Fruit fly (Drosophila melanogaster): ENCODE data around the gene GstD2.

Gene GstD2

DNA sequence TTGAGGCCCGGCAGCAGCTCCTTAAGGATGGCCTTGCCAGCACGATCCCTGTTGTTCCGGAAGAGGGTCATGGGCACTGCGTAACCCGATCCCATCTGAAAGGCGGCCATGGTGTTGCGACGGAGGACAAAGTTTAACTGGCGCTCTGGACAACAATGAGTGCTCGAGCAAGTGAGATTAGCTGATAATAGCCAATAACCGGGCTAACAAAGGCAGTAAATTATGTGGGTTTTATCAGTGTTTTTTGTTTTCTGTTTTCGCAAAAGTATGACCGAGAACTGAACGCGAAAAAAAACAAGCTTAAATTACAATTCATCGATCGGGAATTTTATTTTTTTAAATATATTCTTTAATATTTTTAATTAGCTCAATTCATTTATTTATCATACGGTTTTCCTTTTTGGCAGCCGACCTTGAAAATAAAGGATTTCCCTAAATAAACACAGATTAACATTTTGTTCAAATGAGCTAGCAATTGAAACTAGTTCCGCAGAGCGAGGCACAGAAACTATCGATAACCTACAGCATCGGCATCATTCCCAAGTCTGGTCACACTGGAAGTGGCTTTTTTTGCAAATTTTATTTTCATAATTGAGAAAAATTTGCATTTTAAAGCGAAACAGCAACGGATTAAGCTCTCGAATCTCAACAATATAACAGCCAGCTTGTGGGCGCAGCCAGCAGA, 41.6 kb downstream of the GstD2 start, which contains the start of the genes Dip-C and pps:
Gene Dip-C, minus strand, starts transcription at position 486 of the 685 bp plus-strand sequence.
Gene pps, plus strand, starts transcription at position 555 of the 685 bp plus-strand sequence.
- TF ChIP-seq Hand (GFP tag; optimal IDR thresholded peaks at IDR 0.05), result no peak
- TF ChIP-seq CG32532 (GFP tag; IDR thresholded peaks at IDR 0.05), result no peak
- no peak for TF ChIP-seq bsh (GFP tag; optimal IDR thresholded peaks at IDR 0.05)
- TF ChIP-seq HmgD (GFP tag; optimal IDR thresholded peaks at IDR 0.05), result no peak
- no peak for TF ChIP-seq CG15696 (tag; optimal IDR thresholded peaks at IDR 0.05)
- peak; percentile 22 for TF ChIP-seq Ets65A (GFP tag)
- no peak for TF ChIP-seq CG9215 (GFP tag; IDR thresholded peaks at IDR 0.05)
- TF ChIP-seq CG7928 (GFP tag; optimal IDR thresholded peaks at IDR 0.05), result no peak
- TF ChIP-seq Atf6 (GFP tag; IDR thresholded peaks at IDR 0.05), result no peak
- no peak for TF ChIP-seq en (GFP tag; optimal IDR thresholded peaks at IDR 0.05)
- TF ChIP-seq ATbp (GFP tag; optimal IDR thresholded peaks at IDR 0.05), result no peak
- no peak for TF ChIP-seq CG16815 (GFP tag; optimal IDR thresholded peaks at IDR 0.05)
- TF ChIP-seq grau (tag; optimal IDR thresholded peaks at IDR 0.05), result no peak
- no peak for TF ChIP-seq CG10431 (GFP tag; optimal IDR thresholded peaks at IDR 0.05)
- no peak for TF ChIP-seq Meics (GFP tag; optimal IDR thresholded peaks at IDR 0.05)
- TF ChIP-seq nerfin-1 (tag; optimal IDR thresholded peaks at IDR 0.05), result no peak
- TF ChIP-seq ken (GFP tag; IDR thresholded peaks at IDR 0.05), result no peak
- TF ChIP-seq CG18764 (GFP tag; optimal IDR thresholded peaks at IDR 0.05), result no peak
- no peak for TF ChIP-seq ap (GFP tag; IDR thresholded peaks at IDR 0.05)
- TF ChIP-seq Vsx1 (GFP tag; optimal IDR thresholded peaks at IDR 0.05), result no peak
- TF ChIP-seq CG2875 (GFP tag; optimal IDR thresholded peaks at IDR 0.05), result no peak
- TF ChIP-seq Pdp1 (GFP tag; optimal IDR thresholded peaks at IDR 0.05), result no peak
- TF ChIP-seq p53 (GFP tag; optimal IDR thresholded peaks at IDR 0.05), result no peak
- TF ChIP-seq nau (GFP tag; optimal IDR thresholded peaks at IDR 0.05), result no peak
- peak; percentile 91 for TF ChIP-seq stwl (tag; optimal IDR thresholded peaks at IDR 0.05)
- no peak for TF ChIP-seq Stat92E (GFP tag; optimal IDR thresholded peaks at IDR 0.05)
- TF ChIP-seq CG8924 (tag; optimal IDR thresholded peaks at IDR 0.05), result peak; percentile 37
- no peak for TF ChIP-seq CG11695 (GFP tag; IDR thresholded peaks at IDR 0.05)
- TF ChIP-seq Fer3 (tag; optimal IDR thresholded peaks at IDR 0.05), result no peak
- no peak for TF ChIP-seq HLH3B (GFP tag; IDR thresholded peaks at IDR 0.05)
- TF ChIP-seq CG10565 (GFP tag; optimal IDR thresholded peaks at IDR 0.05), result no peak
- TF ChIP-seq zen (tag; optimal IDR thresholded peaks at IDR 0.05), result peak; percentile 20
- TF ChIP-seq Dll (GFP tag; IDR thresholded peaks at IDR 0.05; ENCODE audit: partially characterized antibody), result peak; percentile 75
- TF ChIP-seq Lpt (GFP tag; optimal IDR thresholded peaks at IDR 0.05), result no peak
- TF ChIP-seq CG12391 (tag; optimal IDR thresholded peaks at IDR 0.05), result peak; percentile 52
- peak; percentile 46 for TF ChIP-seq phol (tag; optimal IDR thresholded peaks at IDR 0.05)
- no peak for TF ChIP-seq bcd (GFP tag; optimal IDR thresholded peaks at IDR 0.05)
- no peak for TF ChIP-seq CG4328 (GFP tag; optimal IDR thresholded peaks at IDR 0.05)
- peak; percentile 75 for TF ChIP-seq Dref (GFP tag; IDR thresholded peaks at IDR 0.05)
- no peak for TF ChIP-seq CG2889 (GFP tag; IDR thresholded peaks at IDR 0.05)
- no peak for TF ChIP-seq CG11696 (GFP tag; IDR thresholded peaks at IDR 0.05)
- no peak for TF ChIP-seq cas (GFP tag; IDR thresholded peaks at IDR 0.05)
- TF ChIP-seq sisA (GFP tag; IDR thresholded peaks at IDR 0.05), result no peak
- no peak for TF ChIP-seq CG4282 (GFP tag; optimal IDR thresholded peaks at IDR 0.05)
- no peak for TF ChIP-seq CkIIα-i1 (GFP tag; IDR thresholded peaks at IDR 0.05)
- TF ChIP-seq ase (GFP tag; IDR thresholded peaks at IDR 0.05), result no peak
- TF ChIP-seq tio (GFP tag; optimal IDR thresholded peaks at IDR 0.05), result no peak
- TF ChIP-seq vvl (GFP tag; IDR thresholded peaks at IDR 0.05), result no peak; the same call in 1 of the 2 replicates
- peak; percentile 52; the same call in 1 of the 2 replicates for TF ChIP-seq CG42726 (GFP tag; IDR thresholded peaks at IDR 0.05; ENCODE audit: partially characterized antibody)
- no peak for TF ChIP-seq Atf3 (GFP tag; optimal IDR thresholded peaks at IDR 0.05)

Measured in whole organism, embryonic.